Fruit fly (Drosophila melanogaster): ENCODE measurements around the gene Nep1.

dm6 chrX:6074845-6075244, 16.2 kb upstream of the Nep1 start, which contains the start of gene Tsp5D:
- TF ChIP-seq CG8301 (tag; optimal IDR thresholded peaks at IDR 0.05) (peak; percentile 99), rn (GFP tag; IDR thresholded peaks at IDR 0.05) (peak; percentile 99), Ets98B (GFP tag; IDR thresholded peaks at IDR 0.05) (peak; percentile 99), Pif1B (GFP tag; optimal IDR thresholded peaks at IDR 0.05) (peak; percentile 90), Pif1A (GFP tag; optimal IDR thresholded peaks at IDR 0.05) (peak; percentile 90), CG15710 (tag; optimal IDR thresholded peaks at IDR 0.05) (peak; percentile 93), CG32121 (GFP tag; IDR thresholded peaks at IDR 0.05) (peak; percentile 99), CG10348 (GFP tag; IDR thresholded peaks at IDR 0.05) (peak; percentile 95), gl (tag; optimal IDR thresholded peaks at IDR 0.05) (peak; percentile 89)

Measured in whole organism, pupa.